Fruit fly (Drosophila melanogaster): ENCODE results near the gene cnc.

DNA sequence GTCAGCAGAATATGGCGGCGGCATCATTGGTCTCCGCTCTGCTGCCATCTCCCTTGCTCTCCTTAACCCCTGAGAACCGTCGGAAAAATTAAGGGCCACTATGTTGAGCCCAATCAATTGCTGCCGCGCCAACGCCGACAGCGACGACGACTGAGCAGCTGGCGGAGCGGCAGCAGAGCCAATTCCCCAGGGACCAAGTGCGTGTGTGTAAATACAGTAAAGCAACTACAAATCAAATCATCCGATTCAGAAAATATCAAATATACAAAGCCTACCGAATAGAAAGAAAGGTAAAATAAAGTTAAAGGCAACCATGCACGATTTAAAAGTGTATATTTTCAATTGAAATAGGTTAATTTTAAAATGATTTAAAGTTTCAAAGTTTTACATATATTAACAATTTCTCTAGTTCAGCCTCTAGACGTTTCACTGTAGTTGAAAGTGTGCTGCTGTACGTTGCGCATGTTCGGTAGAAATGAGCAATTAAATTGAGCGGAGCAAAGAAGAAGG, 14.7 kb downstream of the cnc start:
- TF ChIP-seq CG6792 (GFP tag; optimal IDR thresholded peaks at IDR 0.05) (no peak), topi (GFP tag; optimal IDR thresholded peaks at IDR 0.05) (peak; percentile 43), CG34406 (GFP tag; optimal IDR thresholded peaks at IDR 0.05) (no peak), CG7368 (GFP tag; optimal IDR thresholded peaks at IDR 0.05) (no peak)
